Worm (Caenorhabditis elegans): ENCODE data around the gene pitr-4.

pitr-4 gene

DNA sequence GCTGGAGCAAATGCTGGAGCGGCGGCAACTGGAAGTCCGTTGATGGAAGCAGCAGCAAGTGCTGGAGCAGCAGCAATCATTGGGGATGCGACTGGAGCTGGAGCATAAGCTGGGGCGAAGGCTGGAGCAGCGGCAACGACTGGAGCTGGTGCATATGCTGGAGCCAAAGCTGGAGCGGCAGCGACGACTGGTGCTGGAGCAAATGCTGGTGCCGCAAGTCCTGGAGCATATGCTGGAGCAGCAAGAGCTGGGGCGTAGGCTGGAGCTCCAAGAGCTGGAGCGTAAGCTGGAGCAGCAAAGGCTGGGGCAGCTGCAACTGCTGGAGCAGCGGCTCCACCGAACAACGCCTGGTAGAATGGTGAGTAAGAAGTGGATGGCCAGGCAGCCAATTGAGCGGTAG lies 43.0 kb downstream of the pitr-4 start:
- TF ChIP-seq egl-18 (GFP tag; IDR thresholded peaks at IDR 0.05) (0 out of 2 replicates have a peak, but pooled peaks have one; percentile 38), egl-44 (GFP tag; IDR thresholded peaks at IDR 0.05) (no peak), ceh-58 (GFP tag; IDR thresholded peaks at IDR 0.05) (no peak), chd-7 (tag; optimal IDR thresholded peaks at IDR 0.05) (peak; percentile 40), egrh-3 (GFP tag; IDR thresholded peaks at IDR 0.05) (peak; percentile 92), F52B5.7 (tag; optimal IDR thresholded peaks at IDR 0.05) (peak; percentile 18), zfh-2 (GFP tag; conservative IDR thresholded peaks at IDR 0.05) (peak; percentile 96), lin-26 (GFP tag; IDR thresholded peaks at IDR 0.05) (peak; percentile 53; the same call in 1 of the 2 replicates)

ce11 chrV:9616687-9617086 lies 44.7 kb downstream of the pitr-4 start:
- TF ChIP-seq repo-1 (tag; optimal IDR thresholded peaks at IDR 0.05) (no peak), egrh-3 (GFP tag; IDR thresholded peaks at IDR 0.05) (no peak), C06A6.2 (GFP tag; conservative IDR thresholded peaks at IDR 0.05) (no peak)

DNA sequence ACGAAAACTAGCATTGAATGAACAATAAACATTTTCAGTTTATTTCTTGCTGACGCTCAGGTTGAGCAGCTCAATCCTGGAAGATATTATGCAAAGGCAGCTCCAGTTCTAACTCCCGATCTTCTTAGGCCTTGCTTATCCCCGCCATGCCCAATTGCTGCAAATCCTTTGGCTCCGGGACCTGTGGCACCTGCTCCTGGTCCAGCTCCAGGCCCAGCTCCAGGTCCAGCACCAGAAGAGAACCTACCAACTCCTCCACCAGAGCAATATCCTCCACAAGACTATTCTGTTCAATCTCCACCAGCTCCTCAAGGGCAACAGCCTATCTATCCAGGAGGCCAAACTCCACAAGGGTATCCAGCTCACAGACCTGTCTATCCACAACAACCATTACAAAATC lies 45.3 kb downstream of the pitr-4 start:
- TF ChIP-seq tlf-1 (GFP tag; optimal IDR thresholded peaks at IDR 0.05) = no peak
- no peak for TF ChIP-seq egl-18 (GFP tag; IDR thresholded peaks at IDR 0.05)
- 0 out of 2 replicates have a peak, but pooled peaks have one; percentile 26 for TF ChIP-seq egrh-3 (GFP tag; IDR thresholded peaks at IDR 0.05)
- peak; percentile 61 for TF ChIP-seq zfh-2 (GFP tag; conservative IDR thresholded peaks at IDR 0.05)

DNA sequence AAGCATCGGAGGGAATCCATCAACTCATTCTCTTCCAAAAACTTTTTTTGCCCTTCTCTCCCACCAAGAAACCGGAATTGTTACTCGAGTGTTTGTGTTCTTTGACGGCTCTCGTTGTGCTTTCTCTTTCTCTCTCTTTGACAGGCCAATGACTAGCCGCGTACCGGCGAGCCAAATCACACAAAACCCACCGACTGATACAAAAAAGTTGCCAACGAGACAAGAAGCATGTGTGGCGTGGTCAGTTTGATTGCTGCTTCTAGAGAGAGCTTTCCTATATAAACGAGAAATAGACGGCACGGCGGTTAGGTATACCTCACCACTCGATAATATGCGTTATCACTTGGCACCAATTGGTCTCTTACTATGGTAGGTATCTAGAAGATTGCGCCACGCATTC lies 45.7 kb downstream of the pitr-4 start, which contains the start of gene pqn-63:
Gene pqn-63 (plus strand): TSS at position 307 of the 400 bp plus-strand sequence.
- TF ChIP-seq hlh-26 (GFP tag; conservative IDR thresholded peaks at IDR 0.05) (no peak), nhr-80 (tag; optimal IDR thresholded peaks at IDR 0.05) (peak; percentile 19), lin-40 (tag; optimal IDR thresholded peaks at IDR 0.05) (no peak), let-607 (tag; optimal IDR thresholded peaks at IDR 0.05) (peak; percentile 73 to 93)

DNA sequence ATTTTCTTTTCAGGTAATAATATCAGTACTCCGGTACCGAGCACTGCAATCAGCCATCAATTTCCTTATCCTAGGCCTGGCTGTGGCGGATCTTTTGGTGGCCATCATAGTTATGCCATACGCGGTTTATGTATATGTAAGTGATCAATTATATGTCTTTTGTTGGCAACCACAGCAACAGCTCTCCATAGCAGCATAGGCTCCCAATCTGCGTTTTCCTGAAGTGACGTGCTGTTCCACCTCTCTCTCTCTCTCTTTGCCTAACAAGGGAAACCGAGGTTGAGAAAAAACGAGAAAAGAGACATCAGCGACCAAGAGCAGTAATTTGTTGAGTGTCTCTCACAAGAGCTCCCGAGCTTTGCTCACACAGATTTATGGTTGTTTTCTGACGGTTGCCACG lies 52.2 kb downstream of the pitr-4 start:
- TF ChIP-seq lir-1 (GFP tag; conservative IDR thresholded peaks at IDR 0.05) (no peak), hmg-20 (GFP tag; IDR thresholded peaks at IDR 0.05) (no peak), B0261.1 (tag; optimal IDR thresholded peaks at IDR 0.05) (no peak), hsf-1 (GFP tag; IDR thresholded peaks at IDR 0.05) (no peak), Y95B8A.8 (GFP tag; IDR thresholded peaks at IDR 0.05) (no peak), mcd-1 (GFP tag; IDR thresholded peaks at IDR 0.05) (no peak)

All from whole organism, young adult.